Worm (Caenorhabditis elegans): Measurements from ENCODE around the gene ulp-4.

DNA sequence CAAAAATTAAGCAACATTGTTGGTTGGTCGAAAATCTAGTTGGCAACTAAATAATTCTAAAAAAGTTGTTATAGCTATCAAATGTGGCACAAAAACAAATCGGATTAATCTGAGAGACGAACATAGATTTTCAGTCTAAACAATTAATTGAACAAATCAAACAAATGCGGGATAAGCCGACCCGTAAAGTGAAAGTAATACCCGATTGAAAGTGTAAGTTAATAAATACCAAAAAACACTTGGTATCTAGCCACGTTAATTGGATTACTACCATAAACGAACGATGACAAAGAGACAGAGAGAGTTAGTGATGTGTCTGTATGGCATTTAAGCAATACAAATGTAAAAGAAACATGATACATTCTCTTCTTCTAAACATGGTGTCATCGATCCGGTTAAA lies 35.8 kb upstream of the ulp-4 start:
- TF ChIP-seq unc-62 (GFP tag; optimal IDR thresholded peaks at IDR 0.05) = no peak
- TF ChIP-seq nhr-237 (tag; optimal IDR thresholded peaks at IDR 0.05) = no peak
